Worm (Caenorhabditis elegans) whole organism, L3 larva: ENCODE data around the gene K10D6.4.

Experiments used
- R02D3.7 ChIP-seq: fragments of 150-350 bp; optimal IDR thresholded peaks from 2 replicates; lab custom pipeline; 2014; ENCODE audit warnings: missing biosample characterization, missing genetic modification characterization
- ZK546.5 ChIP-seq: sonication (generic microtip); optimal IDR thresholded peaks from 2 replicates; lab custom pipeline; 2017; ENCODE audit warnings: missing biosample characterization, missing genetic modification characterization
- aly-2 ChIP-seq: fragments of 150-350 bp; optimal IDR thresholded peaks from 2 replicates; lab custom pipeline; 2014; ENCODE audit warnings: missing biosample characterization, missing genetic modification characterization
- ama-1 ChIP-seq: fragments of 150-350 bp; optimal IDR thresholded peaks from 2 replicates; lab custom pipeline; 2018
- ceh-28 ChIP-seq: fragments of 150-350 bp; optimal IDR thresholded peaks from 2 replicates; lab custom pipeline; 2014; ENCODE audit warnings: missing biosample characterization, missing genetic modification reagents, missing genetic modification characterization
- ceh-82 ChIP-seq: fragments of 150-350 bp; optimal IDR thresholded peaks from 2 replicates; lab custom pipeline; 2014; ENCODE audit warnings: missing biosample characterization, missing genetic modification characterization
- ceh-9 ChIP-seq: sonication (generic microtip); optimal IDR thresholded peaks from 2 replicates; lab custom pipeline; 2018; ENCODE audit warnings: missing biosample characterization, missing genetic modification characterization
- daf-12 ChIP-seq: fragments of 150-350 bp; optimal IDR thresholded peaks from 2 replicates; lab custom pipeline; 2014; ENCODE audit warnings: missing biosample characterization, missing genetic modification reagents, missing genetic modification characterization
- egl-5 ChIP-seq: fragments of 150-350 bp; optimal IDR thresholded peaks from 2 replicates; lab custom pipeline; 2017; ENCODE audit warnings: missing biosample characterization, missing genetic modification reagents, missing genetic modification characterization, inconsistent platforms
- eor-1 ChIP-seq, 2 experiments: fragments of 150-350 bp; optimal IDR thresholded peaks; 2 replicates each; lab custom pipeline; 2014 to 2018; ENCODE audit warnings: missing biosample characterization in 2 of 2, missing genetic modification characterization in 2 of 2
- fkh-10 ChIP-seq: sonication (generic microtip); optimal IDR thresholded peaks from 2 replicates; lab custom pipeline; 2017; ENCODE audit warnings: missing biosample characterization, missing genetic modification reagents, missing genetic modification characterization
- fos-1 ChIP-seq: fragments of 150-350 bp; optimal IDR thresholded peaks from 2 replicates; lab custom pipeline; 2014; ENCODE audit warnings: missing biosample characterization, missing genetic modification characterization
- hmg-11 ChIP-seq: sonication (generic microtip); optimal IDR thresholded peaks from 2 replicates; lab custom pipeline; 2016; ENCODE audit warnings: missing genetic modification characterization, missing compliant biosample characterization
- jun-1 ChIP-seq: fragments of 150-350 bp; optimal IDR thresholded peaks from 2 replicates; lab custom pipeline; 2014; ENCODE audit warnings: missing biosample characterization, missing genetic modification reagents, missing genetic modification characterization
- lin-15B ChIP-seq: fragments of 150-350 bp; optimal IDR thresholded peaks from 2 replicates; lab custom pipeline; 2014; ENCODE audit warnings: missing biosample characterization, missing genetic modification characterization
- lin-39 ChIP-seq: fragments of 150-350 bp; optimal IDR thresholded peaks from 2 replicates; lab custom pipeline; 2018; ENCODE audit warnings: missing biosample characterization, missing genetic modification reagents, missing genetic modification characterization
- lsy-12 ChIP-seq: sonication (generic microtip); optimal IDR thresholded peaks from 2 replicates; lab custom pipeline; 2016; ENCODE audit warnings: mild to moderate bottlenecking, missing genetic modification characterization, missing compliant biosample characterization
- mdl-1 ChIP-seq: fragments of 150-350 bp; optimal IDR thresholded peaks from 2 replicates; lab custom pipeline; 2014; ENCODE audit warnings: missing biosample characterization, missing genetic modification characterization
- mml-1 ChIP-seq: fragments of 150-350 bp; sonication (generic microtip); optimal IDR thresholded peaks from 3 replicates; lab custom pipeline; 2014; ENCODE audit warnings: missing biosample characterization, missing genetic modification characterization
- nfya-1 ChIP-seq: sonication (generic microtip); optimal IDR thresholded peaks from 2 replicates; lab custom pipeline; 2017; ENCODE audit warnings: missing genetic modification characterization, mild to moderate bottlenecking, missing compliant biosample characterization, antibody characterized with exemption, moderate library complexity; ENCODE audit not compliant: insufficient read depth
- nhr-11 ChIP-seq: fragments of 150-350 bp; optimal IDR thresholded peaks from 2 replicates; lab custom pipeline; 2014; ENCODE audit warnings: missing biosample characterization, missing genetic modification characterization
- nhr-12 ChIP-seq: fragments of 150-350 bp; optimal IDR thresholded peaks from 2 replicates; lab custom pipeline; 2014; ENCODE audit warnings: missing biosample characterization, missing genetic modification characterization
- nhr-23 ChIP-seq: fragments of 150-350 bp; optimal IDR thresholded peaks from 2 replicates; lab custom pipeline; 2014; ENCODE audit warnings: missing biosample characterization, missing genetic modification reagents, missing genetic modification characterization
- nhr-237 ChIP-seq: fragments of 150-350 bp; optimal IDR thresholded peaks from 2 replicates; lab custom pipeline; 2014; ENCODE audit warnings: missing biosample characterization, missing genetic modification characterization
- nhr-25 ChIP-seq: sonication (generic microtip); optimal IDR thresholded peaks from 2 replicates; lab custom pipeline; 2017; ENCODE audit warnings: missing biosample characterization, missing genetic modification characterization
- nhr-28 ChIP-seq: fragments of 150-350 bp; optimal IDR thresholded peaks from 2 replicates; lab custom pipeline; 2014; ENCODE audit warnings: missing biosample characterization, missing genetic modification characterization
- nhr-43 ChIP-seq: sonication (generic microtip); optimal IDR thresholded peaks from 2 replicates; lab custom pipeline; 2016; ENCODE audit warnings: mild to moderate bottlenecking, missing genetic modification characterization, missing compliant biosample characterization; ENCODE audit not compliant: poor library complexity, severe bottlenecking
- nhr-67 ChIP-seq: fragments of 150-350 bp; optimal IDR thresholded peaks from 2 replicates; lab custom pipeline; 2014; ENCODE audit warnings: missing biosample characterization, missing genetic modification characterization
- nhr-77 ChIP-seq: fragments of 150-350 bp; optimal IDR thresholded peaks from 2 replicates; lab custom pipeline; 2014; ENCODE audit warnings: missing biosample characterization, missing genetic modification characterization
- pha-4 ChIP-seq: fragments of 150-350 bp; optimal IDR thresholded peaks from 2 replicates; lab custom pipeline; 2014; ENCODE audit warnings: missing biosample characterization, missing genetic modification reagents, missing genetic modification characterization
- pqm-1 ChIP-seq: fragments of 150-350 bp; optimal IDR thresholded peaks from 2 replicates; lab custom pipeline; 2017; ENCODE audit warnings: missing biosample characterization, missing genetic modification characterization, inconsistent platforms
- skn-1 ChIP-seq: fragments of 150-350 bp; optimal IDR thresholded peaks from 2 replicates; lab custom pipeline; 2014; ENCODE audit warnings: missing biosample characterization, missing genetic modification characterization
- snpc-4 ChIP-seq: fragments of 150-350 bp; optimal IDR thresholded peaks from 2 replicates; lab custom pipeline; 2014; ENCODE audit warnings: missing biosample characterization, missing genetic modification characterization
- tbx-2 ChIP-seq: sonication (generic microtip); optimal IDR thresholded peaks from 2 replicates; lab custom pipeline; 2016; ENCODE audit warnings: mild to moderate bottlenecking, missing genetic modification characterization, missing compliant biosample characterization
- unc-62 ChIP-seq: fragments of 150-350 bp; sonication (generic microtip); optimal IDR thresholded peaks from 4 replicates; lab custom pipeline; 2014; ENCODE audit warnings: missing biosample characterization, missing genetic modification reagents, missing genetic modification characterization
- zag-1 ChIP-seq: fragments of 150-350 bp; optimal IDR thresholded peaks from 2 replicates; lab custom pipeline; 2014; ENCODE audit warnings: missing biosample characterization, missing genetic modification characterization
- ztf-11 ChIP-seq: fragments of 150-350 bp; optimal IDR thresholded peaks from 2 replicates; lab custom pipeline; 2014; ENCODE audit warnings: missing biosample characterization, missing genetic modification characterization

Gene K10D6.4

ce11 chrV:11161791-11162190 lies 39.9 kb upstream of the K10D6.4 start, which contains the start of gene srg-41:
Gene srg-41 (minus strand): TSS chrV:11161891.
- TF ChIP-seq egl-5 (tag; lab: Kevin White, UChicago) (no peak), nhr-77 (tag; lab: Kevin White, UChicago) (no peak), zag-1 (tag; lab: Kevin White, UChicago) (no peak), mml-1 (no peak), tbx-2 (tag; lab: Kevin White, UChicago) (no peak), daf-12 (no peak), pqm-1 (tag; lab: Kevin White, UChicago) (no peak), hmg-11 (tag; lab: Kevin White, UChicago) (no peak), unc-62 (no peak), lsy-12 (tag; lab: Kevin White, UChicago) (no peak)

- TF ChIP-seq mdl-1 (tag; lab: Kevin White, UChicago) (no peak), zag-1 (tag; lab: Kevin White, UChicago) (no peak), ama-1 (lab: Kevin White, UChicago) (no peak), lin-15B (tag; lab: Kevin White, UChicago) (no peak), nhr-237 (tag; lab: Kevin White, UChicago) (no peak), pha-4 (no peak), eor-1 (tag; optimal IDR thresholded peaks at IDR 0.05; lab: Kevin White, UChicago) (no peak), hmg-11 (tag; lab: Kevin White, UChicago) (no peak), unc-62 (no peak), nfya-1 (tag; lab: Kevin White, UChicago) (no peak), ceh-28 (tag; lab: Kevin White, UChicago) (no peak)
These were observed 37.2 kb upstream of the K10D6.4 start, which contains the start of gene srg-40 for ce11 chrV:11164475-11164874. Gene srg-40 (minus strand): TSS chrV:11164575.

ce11 chrV:11167745-11168144 lies 34.0 kb upstream of the K10D6.4 start:
- TF ChIP-seq ceh-82 (tag; lab: Kevin White, UChicago) (no peak), R02D3.7 (tag; lab: Kevin White, UChicago) (no peak), nhr-25 (tag; lab: Kevin White, UChicago) (no peak), nfya-1 (tag; lab: Kevin White, UChicago) (no peak), fkh-10 (peak; percentile 60)

ce11 chrV:11170564-11171329 lies 31.0 kb upstream of the K10D6.4 start:
- TF ChIP-seq nhr-25 (tag; lab: Kevin White, UChicago) (no peak), ceh-28 (tag; lab: Kevin White, UChicago) (no peak), nhr-11 (tag; lab: Kevin White, UChicago) (no peak), tbx-2 (tag; lab: Kevin White, UChicago) (no peak), ztf-11 (no peak), nhr-23 (tag; lab: Kevin White, UChicago) (no peak), nhr-43 (tag; lab: Kevin White, UChicago) (no peak), aly-2 (no peak), daf-12 (no peak), skn-1 (tag; lab: Kevin White, UChicago) (no peak), eor-1 (tag; optimal IDR thresholded peaks at IDR 0.05; lab: Kevin White, UChicago) (no peak), unc-62 (no peak), lin-39 (tag; lab: Kevin White, UChicago) (no peak), ceh-9 (tag; lab: Kevin White, UChicago) (no peak), nfya-1 (tag; lab: Kevin White, UChicago) (no peak), lsy-12 (tag; lab: Kevin White, UChicago) (no peak), nhr-12 (no peak)

- TF ChIP-seq nhr-28 (tag; lab: Kevin White, UChicago) (no peak), egl-5 (tag; lab: Kevin White, UChicago) (no peak), ama-1 (lab: Kevin White, UChicago) (no peak), zag-1 (tag; lab: Kevin White, UChicago) (no peak), jun-1 (no peak), mml-1 (no peak), nhr-237 (tag; lab: Kevin White, UChicago) (no peak), nhr-77 (tag; lab: Kevin White, UChicago) (no peak), nhr-12 (no peak), lsy-12 (tag; lab: Kevin White, UChicago) (no peak), ZK546.5 (tag; lab: Kevin White, UChicago) (no peak), fos-1 (tag; lab: Kevin White, UChicago) (no peak), nhr-67 (no peak), nhr-43 (tag; lab: Kevin White, UChicago) (no peak), snpc-4 (tag; lab: Kevin White, UChicago) (no peak)
- TF ChIP-seq, all 47 proteins: peak for 0
These were observed 29.8 kb upstream of the K10D6.4 start, which contains the start of gene T19C4.5 for ce11 chrV:11171906-11172305. Gene T19C4.5 (plus strand): TSS chrV:11172213.
